Fruit fly (Drosophila melanogaster) whole organism: ENCODE measurements around the gene Dpy-30L2.

ENCODE experiments used
- CG8478 ChIP-seq: fragments of >200 bp; optimal IDR thresholded peaks from 2 replicates; lab custom pipeline; 2018; ENCODE audit warnings: inconsistent platforms
- pan ChIP-seq: fragments of >200 bp; optimal IDR thresholded peaks from 2 replicates; lab custom pipeline; 2017
- usp ChIP-seq: fragments of >200 bp; optimal IDR thresholded peaks from 2 replicates; lab custom pipeline; 2017; ENCODE audit warnings: missing biosample characterization, missing genetic modification characterization, mixed read lengths

- TF ChIP-seq pan (no peak), usp (GFP tag; lab: Kevin White, UChicago) (no peak), CG8478 (lab: Kevin White, UChicago) (no peak)
Observed at dm6 chr3L:4087281-4087680, 39.7 kb upstream of the Dpy-30L2 start, which contains the start of gene CG14989.
